Fruit fly (Drosophila melanogaster): ENCODE results near the gene Or10a.

Gene Or10a

DNA sequence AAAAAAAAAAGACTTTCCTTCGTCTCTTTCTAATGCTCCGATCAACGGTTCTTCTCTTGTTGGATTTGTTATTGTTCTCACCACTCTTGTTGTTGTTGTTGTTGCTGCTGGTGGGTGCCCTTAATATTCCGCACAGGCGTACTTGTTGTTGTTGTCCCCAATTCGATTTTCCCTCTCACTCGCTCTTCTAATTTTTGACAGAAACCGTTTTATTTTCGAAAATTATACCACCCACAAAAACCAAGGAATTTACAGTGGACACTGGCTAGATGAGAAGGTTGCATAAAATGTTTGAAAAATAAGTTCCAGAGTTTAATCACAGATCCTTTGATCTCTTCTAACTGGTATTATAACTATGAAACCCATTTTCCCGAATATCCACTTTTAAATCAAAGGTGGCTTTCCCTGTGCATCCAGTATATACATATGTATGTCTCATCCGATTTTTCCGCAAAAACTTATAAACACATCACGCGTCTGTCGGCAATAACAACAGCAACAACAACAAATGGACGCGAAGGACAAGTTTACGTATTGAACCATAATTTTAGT, 25.8 kb downstream of the Or10a start (continued):
- TF ChIP-seq CG14441 (GFP tag; IDR thresholded peaks at IDR 0.05) (peak; percentile 78), Xbp1 (GFP tag; optimal IDR thresholded peaks at IDR 0.05) (peak; percentile 38), Sox102F (GFP tag; optimal IDR thresholded peaks at IDR 0.05) (peak; percentile 36), Dip3 (GFP tag; optimal IDR thresholded peaks at IDR 0.05) (peak; percentile 19), ems (GFP tag; optimal IDR thresholded peaks at IDR 0.05) (peak; percentile 3), Ada2b (GFP tag; IDR thresholded peaks at IDR 0.05) (peak; percentile 81), CG32772 (GFP tag; IDR thresholded peaks at IDR 0.05) (0 out of 2 replicates have a peak, but pooled peaks have one; percentile 24), H2.0 (GFP tag; IDR thresholded peaks at IDR 0.05) (0 out of 2 replicates have a peak, but pooled peaks have one; percentile 44), CG14667 (GFP tag; IDR thresholded peaks at IDR 0.05) (peak; percentile 29; the same call in 1 of the 2 replicates), mam (GFP tag; optimal IDR thresholded peaks at IDR 0.05) (peak; percentile 19), chm (GFP tag; IDR thresholded peaks at IDR 0.05) (0 out of 2 replicates have a peak, but pooled peaks have one; percentile 55), CG32532 (GFP tag; IDR thresholded peaks at IDR 0.05) (peak; percentile 80), CG33213 (GFP tag; optimal IDR thresholded peaks at IDR 0.05) (no peak), Meics (GFP tag; optimal IDR thresholded peaks at IDR 0.05) (no peak), CG7786 (GFP tag; optimal IDR thresholded peaks at IDR 0.05) (peak; percentile 16), Med (GFP tag) (peak; percentile 95), rib (GFP tag; IDR thresholded peaks at IDR 0.05) (0 out of 2 replicates have a peak, but pooled peaks have one; percentile 29), CG4730 (GFP tag; IDR thresholded peaks at IDR 0.05) (peak; percentile 57), Doc2 (GFP tag; IDR thresholded peaks at IDR 0.05) (no peak), slbo (GFP tag; IDR thresholded peaks at IDR 0.05) (peak; percentile 85), Rfx (GFP tag; IDR thresholded peaks at IDR 0.05) (peak; percentile 87), gce (GFP tag; IDR thresholded peaks at IDR 0.05) (no peak; the same call in 2 of the 3 replicates), CG2889 (GFP tag; IDR thresholded peaks at IDR 0.05) (peak; percentile 48; the same call in 1 of the 3 replicates), CG4424 (GFP tag; optimal IDR thresholded peaks at IDR 0.05) (no peak), CG6683 (GFP tag; optimal IDR thresholded peaks at IDR 0.05) (no peak), Hr51 (GFP tag; optimal IDR thresholded peaks at IDR 0.05) (peak in 1 of 2 experiments; percentile 49), CG34422 (GFP tag; IDR thresholded peaks at IDR 0.05) (peak; percentile 25; the same call in 1 of the 3 replicates), caup (GFP tag; optimal IDR thresholded peaks at IDR 0.05; ENCODE audit: severe bottlenecking) (peak; percentile 52), CG1603 (tag; optimal IDR thresholded peaks at IDR 0.05) (no peak), CG3281 (GFP tag; optimal IDR thresholded peaks at IDR 0.05) (peak; percentile 27), sob (GFP tag; IDR thresholded peaks at IDR 0.05) (peak; percentile 32; the same call in 1 of the 2 replicates), CG11456 (GFP tag; IDR thresholded peaks at IDR 0.05) (peak; percentile 75; the same call in 2 of the 3 replicates), Atf6 (GFP tag; IDR thresholded peaks at IDR 0.05) (peak; percentile 34; the same call in 1 of the 2 replicates), gem (tag; optimal IDR thresholded peaks at IDR 0.05) (peak; percentile 59), danr (GFP tag; IDR thresholded peaks at IDR 0.05) (0 out of 2 replicates have a peak, but pooled peaks have one; percentile 10), Xrp1 (GFP tag; IDR thresholded peaks at IDR 0.05) (peak; percentile 48; the same call in 1 of the 2 replicates), ranshi (GFP tag; IDR thresholded peaks at IDR 0.05) (peak; percentile 74), CG6689 (GFP tag; IDR thresholded peaks at IDR 0.05) (peak; percentile 53), gro (GFP tag; optimal IDR thresholded peaks at IDR 0.05) (peak; percentile 10), eve (GFP tag; optimal IDR thresholded peaks at IDR 0.05) (no peak), ind (GFP tag; optimal IDR thresholded peaks at IDR 0.05) (peak; percentile 45), CG8924 (tag; optimal IDR thresholded peaks at IDR 0.05) (no peak), vvl (GFP tag; IDR thresholded peaks at IDR 0.05) (peak; percentile 75), Rx (GFP tag; IDR thresholded peaks at IDR 0.05) (peak; percentile 68), Ravus (GFP tag; IDR thresholded peaks at IDR 0.05) (peak; percentile 38), bcd (GFP tag; optimal IDR thresholded peaks at IDR 0.05) (peak; percentile 20), ken (GFP tag; IDR thresholded peaks at IDR 0.05) (0 out of 3 replicates have a peak, but pooled peaks have one; percentile 55), NC2β (GFP tag; optimal IDR thresholded peaks at IDR 0.05) (no peak), esg (GFP tag; conservative IDR thresholded peaks at IDR 0.05) (peak; percentile 68), PHDP (tag; optimal IDR thresholded peaks at IDR 0.05) (peak; percentile 33), CG12769 (tag; optimal IDR thresholded peaks at IDR 0.05) (peak; percentile 53)
